Fruit fly (Drosophila melanogaster): ENCODE results near the gene CG14913.

CG14913 gene

DNA sequence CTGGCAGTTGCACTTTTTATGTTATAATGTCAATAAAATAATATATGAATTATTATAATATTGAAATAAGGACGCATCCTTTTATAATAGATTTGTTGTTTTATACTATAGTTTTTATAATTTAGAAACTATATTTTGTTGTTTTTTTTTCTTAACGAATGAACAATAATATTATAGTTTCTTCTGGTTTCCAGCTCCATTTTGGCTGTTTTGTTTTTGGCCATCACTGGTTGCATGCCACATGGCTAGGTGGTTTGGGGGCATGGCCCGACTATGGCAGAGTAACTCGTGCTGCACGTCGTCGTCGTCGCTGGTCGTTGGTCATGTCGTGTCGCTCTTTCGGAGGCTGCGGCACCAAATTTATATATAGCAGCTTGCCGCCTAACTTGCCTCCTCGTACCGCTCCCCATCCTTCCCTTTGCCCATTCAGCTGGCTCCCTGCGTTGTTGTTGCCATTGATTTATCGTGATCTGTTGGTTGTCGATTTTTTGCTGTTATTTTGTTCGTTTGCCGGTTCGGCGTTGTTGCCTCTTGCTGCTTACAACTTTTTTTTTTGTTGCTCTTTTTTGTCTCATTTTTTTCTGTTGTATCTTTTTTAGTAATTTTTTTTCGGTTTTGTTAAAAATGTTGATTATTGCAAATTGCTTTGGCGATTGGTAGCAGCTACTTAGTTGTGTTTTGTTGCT lies 15.6 kb downstream of the CG14913 start:
- TF ChIP-seq Hr4 (GFP tag; optimal IDR thresholded peaks at IDR 0.05) (peak; percentile 7), CG15336 (GFP tag; IDR thresholded peaks at IDR 0.05) (peak; percentile 73), eg (GFP tag; IDR thresholded peaks at IDR 0.05) (peak; percentile 79), pdm3 (GFP tag; optimal IDR thresholded peaks at IDR 0.05) (no peak), CG32006 (GFP tag; optimal IDR thresholded peaks at IDR 0.05) (peak; percentile 60), Eip78C (GFP tag) (peak; percentile 69), CG3919 (GFP tag; optimal IDR thresholded peaks at IDR 0.05) (no peak), achi (GFP tag; optimal IDR thresholded peaks at IDR 0.05) (peak; percentile 13), cyc (GFP tag; optimal IDR thresholded peaks at IDR 0.05) (no peak), Sox15 (GFP tag; optimal IDR thresholded peaks at IDR 0.05) (no peak), CG8632 (GFP tag; optimal IDR thresholded peaks at IDR 0.05) (no peak), CG8319 (GFP tag; optimal IDR thresholded peaks at IDR 0.05) (no peak), dsx (GFP tag; optimal IDR thresholded peaks at IDR 0.05; ENCODE audit: poor library complexity, severe bottlenecking) (peak; percentile 51), Gug (GFP tag; IDR thresholded peaks at IDR 0.05) (peak; percentile 39; the same call in 1 of the 2 replicates), CG10631 (GFP tag; optimal IDR thresholded peaks at IDR 0.05) (peak; percentile 43), dac (GFP tag; optimal IDR thresholded peaks at IDR 0.05) (peak; percentile 5), CG6808 (GFP tag; optimal IDR thresholded peaks at IDR 0.05) (peak; percentile 38), CG9139 (GFP tag; optimal IDR thresholded peaks at IDR 0.05) (peak; percentile 24), Ets96B (tag; optimal IDR thresholded peaks at IDR 0.05) (no peak), Eip75B (GFP tag; optimal IDR thresholded peaks at IDR 0.05) (no peak), CG8119 (GFP tag; IDR thresholded peaks at IDR 0.05) (peak; percentile 70), CG6276 (GFP tag; optimal IDR thresholded peaks at IDR 0.05) (peak; percentile 87), Lpt (GFP tag; optimal IDR thresholded peaks at IDR 0.05) (peak; percentile 30), CG16779 (tag; optimal IDR thresholded peaks at IDR 0.05) (peak; percentile 35), Sox14 (GFP tag; optimal IDR thresholded peaks at IDR 0.05) (no peak), salr (GFP tag; optimal IDR thresholded peaks at IDR 0.05) (peak in 1 of 2 experiments; percentile 41), CG6163 (GFP tag; IDR thresholded peaks at IDR 0.05) (no peak), ss (GFP tag; optimal IDR thresholded peaks at IDR 0.05) (peak; percentile 32 to 75), esn (GFP tag; optimal IDR thresholded peaks at IDR 0.05) (no peak), OdsH (GFP tag; optimal IDR thresholded peaks at IDR 0.05) (peak; percentile 32)

dm6 chr2L:11034495-11034894 lies 17.7 kb downstream of the CG14913 start, which contains the start of gene CG18666:
CG18666 (plus strand) TSS chr2L:11034795.
- TF ChIP-seq pdm3 (GFP tag; optimal IDR thresholded peaks at IDR 0.05) (no peak), fd85E (GFP tag; optimal IDR thresholded peaks at IDR 0.05) (no peak), Eip78C (GFP tag) (no peak), CG32006 (GFP tag; optimal IDR thresholded peaks at IDR 0.05) (no peak), Smox (GFP tag; optimal IDR thresholded peaks at IDR 0.05) (no peak), Eip93F (GFP tag; optimal IDR thresholded peaks at IDR 0.05) (no peak), Blimp-1 (GFP tag; optimal IDR thresholded peaks at IDR 0.05) (no peak), svp (GFP tag) (no peak)

dm6 chr2L:11037583-11038517 lies 21.1 kb downstream of the CG14913 start:
- TF ChIP-seq CG6276 (GFP tag; optimal IDR thresholded peaks at IDR 0.05) (no peak), CG34406 (GFP tag; optimal IDR thresholded peaks at IDR 0.05) (peak; percentile 12), CG4318 (GFP tag; optimal IDR thresholded peaks at IDR 0.05) (no peak), achi (GFP tag; optimal IDR thresholded peaks at IDR 0.05) (peak; percentile 33), Ets21C (GFP tag; optimal IDR thresholded peaks at IDR 0.05) (peak; percentile 4), CG15336 (GFP tag; IDR thresholded peaks at IDR 0.05) (0 out of 2 replicates have a peak, but pooled peaks have one; percentile 34), acj6 (GFP tag; optimal IDR thresholded peaks at IDR 0.05) (peak; percentile 10), CG8632 (GFP tag; optimal IDR thresholded peaks at IDR 0.05) (peak; percentile 15), Lpt (GFP tag; optimal IDR thresholded peaks at IDR 0.05) (no peak), Blimp-1 (GFP tag; optimal IDR thresholded peaks at IDR 0.05) (no peak), OdsH (GFP tag; optimal IDR thresholded peaks at IDR 0.05) (peak; percentile 28), salr (GFP tag; optimal IDR thresholded peaks at IDR 0.05) (peak in 1 of 2 experiments; percentile 18), CG6792 (GFP tag; optimal IDR thresholded peaks at IDR 0.05) (no peak), CG32006 (GFP tag; optimal IDR thresholded peaks at IDR 0.05) (peak; percentile 33), Smox (GFP tag; optimal IDR thresholded peaks at IDR 0.05) (no peak), svp (GFP tag) (peak; percentile 29), esn (GFP tag; optimal IDR thresholded peaks at IDR 0.05) (peak; percentile 30), net (GFP tag; optimal IDR thresholded peaks at IDR 0.05) (peak; percentile 22), CG16779 (tag; optimal IDR thresholded peaks at IDR 0.05) (no peak), Hr4 (GFP tag; optimal IDR thresholded peaks at IDR 0.05) (peak; percentile 26), fd59A (GFP tag; optimal IDR thresholded peaks at IDR 0.05) (no peak), Met (GFP tag; optimal IDR thresholded peaks at IDR 0.05) (peak; percentile 28), fd85E (GFP tag; optimal IDR thresholded peaks at IDR 0.05) (no peak)

All from whole organism, prepupa.